Fruit fly (Drosophila melanogaster): ENCODE results near the gene CG5937.

DNA sequence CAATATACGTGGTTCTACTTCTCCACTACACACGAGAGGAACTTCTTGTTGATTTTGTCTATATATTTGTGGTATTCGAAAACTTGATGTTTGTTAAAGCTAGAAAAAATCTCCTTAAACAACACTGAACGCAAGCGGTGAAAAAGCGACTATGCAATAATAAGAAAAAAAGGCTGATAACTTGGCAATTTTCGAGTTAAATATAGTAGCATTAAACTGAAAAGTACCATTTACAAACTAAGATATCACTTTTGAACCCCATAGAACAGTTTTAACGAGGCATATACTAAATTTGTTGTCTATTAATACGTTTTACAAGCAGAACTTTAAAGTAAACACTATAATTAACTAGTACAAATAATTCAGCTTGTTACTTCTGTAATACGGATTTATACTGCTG is 37.9 kb downstream of the CG5937 start, which contains the start of gene CG4666:
- TF ChIP-seq ttk (optimal IDR thresholded peaks at IDR 0.05) (no peak), Sin3A (optimal IDR thresholded peaks at IDR 0.05) (no peak), psq (optimal IDR thresholded peaks at IDR 0.05) (no peak), Myc (optimal IDR thresholded peaks at IDR 0.05) (no peak)

Data from Kc167 (cell line).